Fruit fly (Drosophila melanogaster): ENCODE results near the gene Gal.

The Gal gene

dm6 chr2L:5978333-5979054 is 28.1 kb downstream of the Gal start (continued):
- TF ChIP-seq kah (GFP tag; optimal IDR thresholded peaks at IDR 0.05) (no peak), insv (GFP tag; optimal IDR thresholded peaks at IDR 0.05) (peak in 1 of 2 experiments; percentile 85), CG3281 (GFP tag; optimal IDR thresholded peaks at IDR 0.05) (no peak), eyg (GFP tag; optimal IDR thresholded peaks at IDR 0.05) (no peak), CG4328 (GFP tag; optimal IDR thresholded peaks at IDR 0.05) (no peak), Aef1 (GFP tag; IDR thresholded peaks at IDR 0.05) (no peak), CG34376 (GFP tag; optimal IDR thresholded peaks at IDR 0.05) (no peak), CG7987 (GFP tag; optimal IDR thresholded peaks at IDR 0.05) (no peak), vfl (GFP tag; optimal IDR thresholded peaks at IDR 0.05) (no peak), Hsf (GFP tag; optimal IDR thresholded peaks at IDR 0.05) (no peak), Tbp (GFP tag; optimal IDR thresholded peaks at IDR 0.05) (no peak), ap (GFP tag; IDR thresholded peaks at IDR 0.05) (no peak), CG15514 (GFP tag; optimal IDR thresholded peaks at IDR 0.05) (peak; percentile 11), Stat92E (GFP tag; optimal IDR thresholded peaks at IDR 0.05) (no peak), CG12744 (GFP tag; optimal IDR thresholded peaks at IDR 0.05) (no peak), pros (GFP tag; optimal IDR thresholded peaks at IDR 0.05) (peak; percentile 71), CG8478 (optimal IDR thresholded peaks at IDR 0.05) (peak; percentile 34), gem (tag; optimal IDR thresholded peaks at IDR 0.05) (no peak), Ets65A (GFP tag) (no peak), CG4854 (GFP tag; optimal IDR thresholded peaks at IDR 0.05) (no peak), aop (GFP tag; IDR thresholded peaks at IDR 0.05) (no peak), CG2875 (GFP tag; optimal IDR thresholded peaks at IDR 0.05) (peak; percentile 0), sim (GFP tag; IDR thresholded peaks at IDR 0.05) (no peak), CG11695 (GFP tag; IDR thresholded peaks at IDR 0.05) (no peak), CkIIα-i1 (GFP tag; IDR thresholded peaks at IDR 0.05) (no peak), CG16863 (GFP tag; optimal IDR thresholded peaks at IDR 0.05) (no peak), CG10267 (tag; optimal IDR thresholded peaks at IDR 0.05) (peak; percentile 85), CG6272 (GFP tag; IDR thresholded peaks at IDR 0.05) (no peak), rib (GFP tag; IDR thresholded peaks at IDR 0.05) (no peak), CG16815 (GFP tag; optimal IDR thresholded peaks at IDR 0.05) (no peak), CG8281 (tag; optimal IDR thresholded peaks at IDR 0.05) (no peak), tna (GFP tag; IDR thresholded peaks at IDR 0.05; ENCODE audit: partially characterized antibody) (no peak), z (GFP tag; IDR thresholded peaks at IDR 0.05) (no peak), lilli (GFP tag; optimal IDR thresholded peaks at IDR 0.05) (no peak), Taf1 (GFP tag; IDR thresholded peaks at IDR 0.05) (no peak), E2f2 (GFP tag; IDR thresholded peaks at IDR 0.05) (no peak), Fer1 (GFP tag; optimal IDR thresholded peaks at IDR 0.05) (peak; percentile 35), CG12769 (tag; optimal IDR thresholded peaks at IDR 0.05) (no peak), CG3995 (GFP tag; optimal IDR thresholded peaks at IDR 0.05) (no peak), da (GFP tag; optimal IDR thresholded peaks at IDR 0.05) (no peak), CG12299 (tag; optimal IDR thresholded peaks at IDR 0.05) (no peak), Hr51 (GFP tag; optimal IDR thresholded peaks at IDR 0.05) (no peak), Doc3 (GFP tag; IDR thresholded peaks at IDR 0.05; ENCODE audit: partially characterized antibody) (no peak), hb (GFP tag; IDR thresholded peaks at IDR 0.05; ENCODE audit: partially characterized antibody) (no peak), luna (GFP tag; optimal IDR thresholded peaks at IDR 0.05) (no peak), CG2129 (GFP tag; IDR thresholded peaks at IDR 0.05; ENCODE audit: partially characterized antibody) (no peak), Sox102F (GFP tag; optimal IDR thresholded peaks at IDR 0.05) (no peak), NC2β (GFP tag; optimal IDR thresholded peaks at IDR 0.05) (no peak), CG9437 (GFP tag; optimal IDR thresholded peaks at IDR 0.05) (no peak), grn (GFP tag; optimal IDR thresholded peaks at IDR 0.05) (peak; percentile 94)

All from whole organism, embryonic.